Fruit fly (Drosophila melanogaster) Kc167 (cell line): ENCODE measurements around the gene CG15824.

Source experiments
- insv ChIP-seq: fragments of >200 bp; optimal IDR thresholded peaks from 3 replicates; lab custom pipeline; 2018; ENCODE audit warnings: missing external identifiers
- psq ChIP-seq: fragments of >200 bp; optimal IDR thresholded peaks from 2 replicates; lab custom pipeline; 2017; ENCODE audit warnings: missing external identifiers
- ttk ChIP-seq: sonication (Bioruptor generic); optimal IDR thresholded peaks from 2 replicates; lab custom pipeline; 2017; ENCODE audit warnings: missing external identifiers

dm6 chr2L:903748-904147 lies 18.8 kb upstream of the CG15824 start:
- no peak for TF ChIP-seq ttk (lab: Kevin White, UChicago)
- no peak for TF ChIP-seq insv (lab: Kevin White, UChicago)
- TF ChIP-seq psq (lab: Kevin White, UChicago) = no peak
